Worm (Caenorhabditis elegans) whole organism, L1 larva: ENCODE data around the gene rps-1.

Experiments used
- blmp-1 ChIP-seq: fragments of 150-350 bp; optimal IDR thresholded peaks from 2 replicates; lab custom pipeline; 2014; ENCODE audit warnings: missing biosample characterization, missing genetic modification characterization
- egl-27 ChIP-seq, 2 experiments: fragments of 150-350 bp in 1 of 2; sonication (generic microtip); optimal IDR thresholded peaks; 3 replicates each; lab custom pipeline; 2017 to 2018; ENCODE audit warnings: missing biosample characterization in 2 of 2, missing genetic modification characterization in 2 of 2, missing genetic modification reagents in 2 of 2
- lin-13 ChIP-seq: fragments of 150-350 bp; optimal IDR thresholded peaks from 2 replicates; lab custom pipeline; 2014; ENCODE audit warnings: missing biosample characterization, missing genetic modification reagents, missing genetic modification characterization
- lir-3 ChIP-seq: sonication (generic microtip); optimal IDR thresholded peaks from 2 replicates; lab custom pipeline; 2016; ENCODE audit warnings: mild to moderate bottlenecking, missing genetic modification characterization, moderate library complexity, missing compliant biosample characterization; ENCODE audit not compliant: poor library complexity
- nhr-11 ChIP-seq: fragments of 150-350 bp; optimal IDR thresholded peaks from 2 replicates; lab custom pipeline; 2014; ENCODE audit warnings: missing biosample characterization, missing genetic modification characterization
- snpc-4 ChIP-seq: fragments of 150-350 bp; optimal IDR thresholded peaks from 2 replicates; lab custom pipeline; 2014; ENCODE audit warnings: missing biosample characterization, missing genetic modification characterization
- unc-86 ChIP-seq: sonication (generic microtip); optimal IDR thresholded peaks from 2 replicates; lab custom pipeline; 2016; ENCODE audit warnings: missing genetic modification characterization, missing compliant biosample characterization

DNA sequence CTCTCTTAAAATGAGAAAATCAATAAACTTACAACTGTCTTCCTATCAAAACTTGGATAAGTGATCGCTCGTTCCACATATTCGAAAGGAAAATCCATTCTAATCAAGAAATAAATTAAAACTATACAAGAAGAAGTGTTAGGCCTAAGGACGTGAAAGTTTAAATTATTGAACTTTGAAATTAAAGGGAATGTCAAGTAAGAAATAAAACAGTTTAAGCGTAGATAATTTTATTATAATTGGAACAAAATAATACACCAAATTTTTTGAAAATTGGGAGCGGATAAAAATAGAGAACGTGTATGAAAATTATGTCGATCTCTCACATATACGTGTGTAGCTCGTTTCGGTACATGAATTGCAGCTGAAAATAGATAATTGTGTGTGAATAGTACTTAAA lies 46.3 kb upstream of the rps-1 start, which contains the start of gene C28A5.6:
- TF ChIP-seq unc-86 (tag; lab: Kevin White, UChicago) (no peak), lin-13 (GFP tag; lab: Kevin White, UChicago) (no peak), snpc-4 (no peak), nhr-11 (no peak), blmp-1 (tag; lab: Kevin White, UChicago) (no peak), egl-27 (tag; optimal IDR thresholded peaks at IDR 0.05; lab: Kevin White, UChicago) (no peak), lir-3 (tag; lab: Kevin White, UChicago) (no peak)
